Worm (Caenorhabditis elegans): ENCODE data around the gene F08D12.4.

- TF ChIP-seq snpc-4 (tag; optimal IDR thresholded peaks at IDR 0.05) (no peak), ama-1 (optimal IDR thresholded peaks at IDR 0.05) (no peak)
Observed at ce11 chrII:2735644-2736043, 42.3 kb upstream of the F08D12.4 start.

All from whole organism, L2 larva.